Worm (Caenorhabditis elegans) whole organism, L1 larva: ENCODE results near the gene T25B2.2.

Experiments
- alr-1 ChIP-seq: fragments of 200-800 bp; sonication (Bioruptor generic); optimal IDR thresholded peaks from 2 replicates; lab custom pipeline; 2018; ENCODE audit warnings: borderline replicate concordance, mild to moderate bottlenecking, missing genetic modification characterization, missing compliant biosample characterization
- ceh-63 ChIP-seq: fragments of 200-800 bp; sonication (Bioruptor generic); optimal IDR thresholded peaks from 2 replicates; lab custom pipeline; 2018; ENCODE audit warnings: mild to moderate bottlenecking, missing genetic modification characterization, missing compliant biosample characterization
- ceh-82 ChIP-seq, 3 experiments: fragments of 150-350 bp in 1 of 3; sonication (generic microtip) in 2 of 3; optimal IDR thresholded peaks; 2 replicates each; lab custom pipeline; 2014 to 2017; ENCODE audit warnings: missing biosample characterization in 3 of 3, missing genetic modification characterization in 3 of 3
- ceh-88 ChIP-seq: fragments of 200-800 bp; sonication (Bioruptor generic); IDR thresholded peaks from 2 replicates; pipeline ENCODE4 v1.3.6; 2022; ENCODE audit warnings: missing genetic modification characterization, missing compliant biosample characterization
- ces-1 ChIP-seq: fragments of 150-350 bp; optimal IDR thresholded peaks from 2 replicates; lab custom pipeline; 2014; ENCODE audit warnings: missing biosample characterization, missing genetic modification reagents, missing genetic modification characterization
- dsc-1 ChIP-seq: sonication (generic microtip); optimal IDR thresholded peaks from 2 replicates; lab custom pipeline; 2016; ENCODE audit warnings: mild to moderate bottlenecking, missing genetic modification characterization, missing compliant biosample characterization
- egl-27 ChIP-seq, 2 experiments: fragments of 150-350 bp in 1 of 2; sonication (generic microtip); optimal IDR thresholded peaks; 3 replicates each; lab custom pipeline; 2017 to 2018; ENCODE audit warnings: missing biosample characterization in 2 of 2, missing genetic modification characterization in 2 of 2, missing genetic modification reagents in 2 of 2
- elt-2 ChIP-seq: sonication (generic microtip); optimal IDR thresholded peaks from 2 replicates; lab custom pipeline; 2016; ENCODE audit warnings: missing genetic modification characterization, mild to moderate bottlenecking, inconsistent platforms, missing compliant biosample characterization, missing genetic modification reagents
- elt-3 ChIP-seq, 6 experiments: fragments of 150-350 bp in 1 of 6; sonication (generic microtip); optimal IDR thresholded peaks; 2 replicates each; lab custom pipeline; 2017 to 2018; ENCODE audit warnings: missing biosample characterization in 6 of 6, missing genetic modification characterization in 6 of 6, inconsistent platforms in 1 of 6
- ets-5 ChIP-seq: fragments of 200-800 bp; sonication (Bioruptor generic); IDR thresholded peaks from 2 replicates; pipeline ENCODE4 v1.3.6; 2022; ENCODE audit warnings: missing genetic modification characterization, missing compliant biosample characterization
- fkh-10 ChIP-seq: sonication (generic microtip); optimal IDR thresholded peaks from 2 replicates; lab custom pipeline; 2017; ENCODE audit warnings: missing biosample characterization, missing genetic modification reagents, missing genetic modification characterization
- fkh-4 ChIP-seq: sonication (generic microtip); optimal IDR thresholded peaks from 2 replicates; lab custom pipeline; 2016; ENCODE audit warnings: missing compliant biosample characterization, missing genetic modification characterization, borderline replicate concordance
- fkh-8 ChIP-seq: sonication (generic microtip); optimal IDR thresholded peaks from 2 replicates; lab custom pipeline; 2016; ENCODE audit warnings: mild to moderate bottlenecking, missing genetic modification characterization, missing compliant biosample characterization
- fos-1 ChIP-seq: fragments of 150-350 bp; optimal IDR thresholded peaks from 2 replicates; lab custom pipeline; 2014; ENCODE audit warnings: missing biosample characterization, missing genetic modification characterization
- hlh-17 ChIP-seq: fragments of 200-800 bp; sonication (Bioruptor generic); optimal IDR thresholded peaks from 2 replicates; lab custom pipeline; 2018; ENCODE audit warnings: missing genetic modification characterization, mild to moderate bottlenecking, missing compliant biosample characterization, moderate library complexity, borderline replicate concordance
- hlh-4 ChIP-seq: sonication (generic microtip); optimal IDR thresholded peaks from 2 replicates; lab custom pipeline; 2016; ENCODE audit warnings: mild to moderate bottlenecking, missing genetic modification characterization, missing compliant biosample characterization
- hpl-2 ChIP-seq: fragments of 150-350 bp; optimal IDR thresholded peaks from 2 replicates; lab custom pipeline; 2014; ENCODE audit warnings: missing biosample characterization, missing genetic modification reagents, missing genetic modification characterization
- jun-1 ChIP-seq: fragments of 150-350 bp; optimal IDR thresholded peaks from 2 replicates; lab custom pipeline; 2014; ENCODE audit warnings: missing biosample characterization, missing genetic modification reagents, missing genetic modification characterization
- lin-14 ChIP-seq: fragments of 200-800 bp; sonication (Bioruptor generic); optimal IDR thresholded peaks from 2 replicates; lab custom pipeline; 2018; ENCODE audit warnings: mild to moderate bottlenecking, missing genetic modification characterization, moderate library complexity, missing compliant biosample characterization
- lin-15B ChIP-seq: fragments of 150-350 bp; sonication (generic microtip); optimal IDR thresholded peaks from 3 replicates; lab custom pipeline; 2014; ENCODE audit warnings: missing biosample characterization, missing genetic modification characterization
- lin-35 ChIP-seq, 2 experiments: fragments of 150-350 bp; optimal IDR thresholded peaks; 2 replicates each; lab custom pipeline; 2014; ENCODE audit warnings: missing biosample characterization in 2 of 2, missing genetic modification characterization in 2 of 2, missing genetic modification reagents in 2 of 2
- lsy-2 ChIP-seq, 2 experiments: fragments of 150-350 bp; optimal IDR thresholded peaks; 2 replicates each; lab custom pipeline; 2014; ENCODE audit warnings: missing biosample characterization in 2 of 2, missing genetic modification characterization in 2 of 2
- mab-9 ChIP-seq: fragments of 200-800 bp; sonication (Bioruptor generic); IDR thresholded peaks from 2 replicates; pipeline ENCODE4 v1.3.6; 2022; ENCODE audit warnings: missing genetic modification reagents, missing genetic modification characterization, missing compliant biosample characterization
- mef-2 ChIP-seq: fragments of 150-350 bp; optimal IDR thresholded peaks from 2 replicates; lab custom pipeline; 2014; ENCODE audit warnings: missing biosample characterization, missing genetic modification characterization
- nhr-12 ChIP-seq: sonication (generic microtip); optimal IDR thresholded peaks from 2 replicates; lab custom pipeline; 2017; ENCODE audit warnings: missing biosample characterization, missing genetic modification characterization
- nhr-19 ChIP-seq: fragments of 200-800 bp; sonication (Bioruptor generic); conservative IDR thresholded peaks from 2 replicates; pipeline ENCODE4 v1.3.6; 2022; ENCODE audit warnings: missing genetic modification characterization, missing compliant biosample characterization
- nhr-20 ChIP-seq: sonication (generic microtip); optimal IDR thresholded peaks from 2 replicates; lab custom pipeline; 2016; ENCODE audit warnings: mild to moderate bottlenecking, missing genetic modification characterization, missing compliant biosample characterization
- nhr-237 ChIP-seq: fragments of 150-350 bp; optimal IDR thresholded peaks from 2 replicates; lab custom pipeline; 2014; ENCODE audit warnings: missing biosample characterization, missing genetic modification characterization
- nhr-28 ChIP-seq: fragments of 150-350 bp; optimal IDR thresholded peaks from 2 replicates; lab custom pipeline; 2014; ENCODE audit warnings: missing biosample characterization, missing genetic modification characterization
- nhr-47 ChIP-seq: sonication (generic microtip); optimal IDR thresholded peaks from 2 replicates; lab custom pipeline; 2016; ENCODE audit warnings: mild to moderate bottlenecking, missing genetic modification characterization, moderate library complexity, missing compliant biosample characterization
- nhr-71 ChIP-seq: sonication (generic microtip); optimal IDR thresholded peaks from 2 replicates; lab custom pipeline; 2016; ENCODE audit warnings: mild to moderate bottlenecking, missing genetic modification characterization, moderate library complexity, missing compliant biosample characterization
- nhr-76 ChIP-seq: sonication (generic microtip); optimal IDR thresholded peaks from 2 replicates; lab custom pipeline; 2017; ENCODE audit warnings: missing biosample characterization, missing genetic modification characterization
- nhr-77 ChIP-seq: fragments of 150-350 bp; optimal IDR thresholded peaks from 2 replicates; lab custom pipeline; 2014; ENCODE audit warnings: missing biosample characterization, missing genetic modification characterization
- nhr-85 ChIP-seq: sonication (generic microtip); peaks from one replicate; lab custom pipeline; 2016; ENCODE audit warnings: missing genetic modification characterization, inconsistent platforms, missing compliant biosample characterization
- nhr-90 ChIP-seq: sonication (generic microtip); optimal IDR thresholded peaks from 2 replicates; lab custom pipeline; 2016; ENCODE audit warnings: mild to moderate bottlenecking, missing genetic modification characterization, missing compliant biosample characterization; ENCODE audit not compliant: poor library complexity
- pag-3 ChIP-seq: sonication (generic microtip); optimal IDR thresholded peaks from 2 replicates; lab custom pipeline; 2017; ENCODE audit warnings: missing genetic modification characterization, mild to moderate bottlenecking, missing compliant biosample characterization, antibody characterized with exemption, borderline replicate concordance; ENCODE audit not compliant: insufficient read depth
- pax-3 ChIP-seq: fragments of 200-800 bp; sonication (Bioruptor generic); optimal IDR thresholded peaks from 2 replicates; lab custom pipeline; 2018; ENCODE audit warnings: mild to moderate bottlenecking, missing genetic modification characterization, moderate library complexity, missing compliant biosample characterization
- pqm-1 ChIP-seq: sonication (generic microtip); optimal IDR thresholded peaks from 3 replicates; lab custom pipeline; 2017; ENCODE audit warnings: missing biosample characterization, missing genetic modification characterization
- rnt-1 ChIP-seq: sonication (generic microtip); optimal IDR thresholded peaks from 2 replicates; lab custom pipeline; 2016; ENCODE audit warnings: mild to moderate bottlenecking, missing genetic modification characterization, moderate library complexity, missing compliant biosample characterization
- snu-23 ChIP-seq: sonication (generic microtip); optimal IDR thresholded peaks from 2 replicates; lab custom pipeline; 2016; ENCODE audit warnings: missing genetic modification characterization, missing compliant biosample characterization
- swsn-7 ChIP-seq: sonication (generic microtip); optimal IDR thresholded peaks from 2 replicates; lab custom pipeline; 2016; ENCODE audit warnings: missing genetic modification characterization, missing compliant biosample characterization
- tbx-2 ChIP-seq: sonication (generic microtip); optimal IDR thresholded peaks from 2 replicates; lab custom pipeline; 2016; ENCODE audit warnings: missing genetic modification characterization, missing compliant biosample characterization
- tlp-1 ChIP-seq: fragments of 150-350 bp; optimal IDR thresholded peaks from 2 replicates; lab custom pipeline; 2014; ENCODE audit warnings: missing biosample characterization, missing genetic modification characterization
- unc-130 ChIP-seq: fragments of 150-350 bp; optimal IDR thresholded peaks from 2 replicates; lab custom pipeline; 2017; ENCODE audit warnings: missing biosample characterization, missing genetic modification characterization, inconsistent platforms
- xbp-1 ChIP-seq: sonication (generic microtip); optimal IDR thresholded peaks from 2 replicates; lab custom pipeline; 2016; ENCODE audit warnings: missing genetic modification characterization, missing compliant biosample characterization
- zag-1 ChIP-seq: fragments of 150-350 bp; optimal IDR thresholded peaks from 2 replicates; lab custom pipeline; 2014; ENCODE audit warnings: missing biosample characterization, missing genetic modification characterization

Gene T25B2.2

ce11 chrX:6169252-6169651 is at the start of gene T25B2.2:
TSS of gene T25B2.2 (plus strand) at chrX:6169643.
- TF ChIP-seq mef-2: no peak
- peak in 1 of 2 experiments; percentile 40 for TF ChIP-seq lin-35 (GFP tag; optimal IDR thresholded peaks at IDR 0.05; lab: Kevin White, UChicago)
- peak; percentile 21 for TF ChIP-seq jun-1 (tag; lab: Kevin White, UChicago)
- peak; percentile 92 for TF ChIP-seq elt-2 (tag; lab: Kevin White, UChicago)

- TF ChIP-seq nhr-12 (tag; lab: Kevin White, UChicago): no peak
- no peak for TF ChIP-seq nhr-77 (tag; lab: Kevin White, UChicago)
- no peak for TF ChIP-seq nhr-237 (tag; lab: Kevin White, UChicago)
- TF ChIP-seq nhr-28 (tag; lab: Kevin White, UChicago): no peak
- no peak for TF ChIP-seq lin-15B (tag; lab: Kevin White, UChicago)
- no peak for TF ChIP-seq nhr-90 (tag; lab: Kevin White, UChicago)
- TF ChIP-seq fos-1 (tag; lab: Kevin White, UChicago): no peak
- TF ChIP-seq pqm-1 (tag; lab: Kevin White, UChicago): no peak
- no peak for TF ChIP-seq alr-1
- no peak for TF ChIP-seq ces-1 (GFP tag; lab: Kevin White, UChicago)
- TF ChIP-seq pax-3 (tag; lab: Kevin White, UChicago): no peak
- no peak for TF ChIP-seq hpl-2 (GFP tag; lab: Kevin White, UChicago)
- no peak for TF ChIP-seq nhr-76 (tag; lab: Kevin White, UChicago)
- TF ChIP-seq unc-130 (tag; lab: Kevin White, UChicago): no peak
- TF ChIP-seq ceh-88 (GFP tag; lab: Robert Waterston, UW): no peak
- TF ChIP-seq zag-1: no peak
- no peak for TF ChIP-seq egl-27 (tag; optimal IDR thresholded peaks at IDR 0.05; lab: Kevin White, UChicago)
- no peak for TF ChIP-seq ceh-63 (GFP tag; lab: Kevin White, UChicago)
Measured at ce11 chrX:6121279-6121678, 48.2 kb upstream of the T25B2.2 start.

- TF ChIP-seq ets-5 (GFP tag; lab: Robert Waterston, UW) (no peak), fkh-4 (tag; lab: Kevin White, UChicago) (no peak), lin-14 (GFP tag; lab: Kevin White, UChicago) (peak; percentile 54), nhr-71 (tag; lab: Kevin White, UChicago) (peak; percentile 29), nhr-85 (tag; lab: Kevin White, UChicago) (peak; percentile 44), hlh-4 (tag; lab: Kevin White, UChicago) (no peak), nhr-20 (peak; percentile 83), pag-3 (no peak), ceh-63 (GFP tag; lab: Kevin White, UChicago) (no peak), elt-3 (tag; optimal IDR thresholded peaks at IDR 0.05; lab: Kevin White, UChicago) (peak in 1 of 6 experiments; percentile 40), lin-35 (GFP tag; optimal IDR thresholded peaks at IDR 0.05; lab: Kevin White, UChicago) (peak in 1 of 2 experiments; percentile 22), nhr-90 (tag; lab: Kevin White, UChicago) (peak; percentile 6), tlp-1 (no peak)
Measured at ce11 chrX:6122026-6122425, 47.4 kb upstream of the T25B2.2 start, which contains the start of gene nnt-1. TSS of gene nnt-1 (plus strand) at chrX:6122311.

ce11 chrX:6128225-6128686 is 41.2 kb upstream of the T25B2.2 start, which contains the start of gene C15H9.9:
TSS of gene C15H9.9 (minus strand) at chrX:6128275.
- TF ChIP-seq xbp-1 (tag; lab: Kevin White, UChicago): peak; percentile 5
- no peak for TF ChIP-seq hlh-17 (GFP tag; lab: Kevin White, UChicago)
- TF ChIP-seq nhr-90 (tag; lab: Kevin White, UChicago): no peak
- peak; percentile 32 for TF ChIP-seq fkh-10 (GFP tag; lab: Kevin White, UChicago)
- TF ChIP-seq snu-23: peak; percentile 26
- no peak for TF ChIP-seq nhr-19 (GFP tag; lab: Robert Waterston, UW)
- TF ChIP-seq nhr-20: peak; percentile 10
- TF ChIP-seq dsc-1 (tag; lab: Kevin White, UChicago): peak; percentile 57
- peak in 1 of 2 experiments; percentile 30 for TF ChIP-seq lsy-2 (tag; optimal IDR thresholded peaks at IDR 0.05; lab: Kevin White, UChicago)
- TF ChIP-seq rnt-1 (tag; lab: Kevin White, UChicago): peak; percentile 44
- no peak for TF ChIP-seq ceh-63 (GFP tag; lab: Kevin White, UChicago)
- TF ChIP-seq nhr-71 (tag; lab: Kevin White, UChicago): peak; percentile 39
- TF ChIP-seq nhr-47: peak; percentile 15
- TF ChIP-seq swsn-7 (tag; lab: Kevin White, UChicago): peak; percentile 25
- no peak for TF ChIP-seq mab-9 (GFP tag; lab: Robert Waterston, UW)
- TF ChIP-seq tbx-2 (tag; lab: Kevin White, UChicago): peak; percentile 47
- TF ChIP-seq lin-14 (GFP tag; lab: Kevin White, UChicago): peak; percentile 76
- TF ChIP-seq fkh-8 (tag; lab: Kevin White, UChicago): peak; percentile 12
- TF ChIP-seq ceh-82 (tag; optimal IDR thresholded peaks at IDR 0.05; lab: Kevin White, UChicago): peak in 2 of 3 experiments; percentile 25 to 26
